Worm (Caenorhabditis elegans) whole organism, L4/young adult: Measurements from ENCODE around the gene clec-199.

Experiments
- W03F9.2 ChIP-seq: fragments of 150-350 bp; optimal IDR thresholded peaks from 2 replicates; lab custom pipeline; 2014; ENCODE audit warnings: missing biosample characterization, missing genetic modification characterization
- dao-5 ChIP-seq: sonication (generic microtip); optimal IDR thresholded peaks from 2 replicates; lab custom pipeline; 2016; ENCODE audit warnings: missing genotype, missing genetic modification characterization, moderate library complexity, missing compliant biosample characterization
- him-1 ChIP-seq: sonication (generic microtip); optimal IDR thresholded peaks from 2 replicates; lab custom pipeline; 2016; ENCODE audit warnings: missing genotype, missing genetic modification reagents, missing genetic modification characterization, missing compliant biosample characterization

DNA sequence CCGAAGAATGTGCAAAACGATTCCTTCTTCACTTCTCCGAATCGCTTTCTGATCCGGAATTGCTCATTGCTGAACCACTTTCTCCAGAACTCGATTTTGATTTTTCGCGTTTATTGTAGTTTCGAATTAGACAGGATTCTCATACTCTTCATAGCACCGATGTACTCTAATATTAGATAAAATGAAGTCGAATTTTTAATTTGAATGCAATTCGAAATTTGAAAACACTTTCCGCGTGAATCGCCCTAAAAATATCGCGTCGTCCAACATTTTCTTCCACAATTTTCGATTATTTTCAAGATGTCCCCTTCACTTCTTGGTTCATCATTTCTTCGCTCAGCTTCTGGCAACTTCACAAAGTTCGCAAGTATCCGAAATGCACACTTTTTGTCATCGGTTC, 30.3 kb downstream of the clec-199 start, which contains the start of gene C30H6.8:
- TF ChIP-seq dao-5 (tag; lab: Kevin White, UChicago) (no peak), him-1 (no peak), W03F9.2 (tag; lab: Kevin White, UChicago) (no peak)
